Fruit fly (Drosophila melanogaster) whole organism, prepupa: Measurements from ENCODE around the gene Trx2.
A peak's percentile ranks its signal among the peaks of the same experiment; 100 is the strongest.

Source experiments
- Blimp-1 ChIP-seq: fragments of 200-800 bp; sonication (Bioruptor generic); optimal IDR thresholded peaks from 3 replicates; lab custom pipeline; 2017; ENCODE audit warnings: missing biosample characterization, missing genetic modification characterization, mild to moderate bottlenecking, moderate library complexity, missing genetic modification reagents
- CG10631 ChIP-seq: fragments of 200-800 bp; sonication (Bioruptor generic); optimal IDR thresholded peaks from 2 replicates; lab custom pipeline; 2016; ENCODE audit warnings: missing biosample characterization, missing genetic modification characterization
- CG11902 ChIP-seq: fragments of 200-800 bp; sonication (Bioruptor generic); optimal IDR thresholded peaks from 3 replicates; lab custom pipeline; 2016; ENCODE audit warnings: missing biosample characterization, missing genetic modification characterization
- CG1621 ChIP-seq: fragments of 200-800 bp; sonication (Bioruptor generic); optimal IDR thresholded peaks from 3 replicates; lab custom pipeline; 2018; ENCODE audit warnings: missing biosample characterization, mild to moderate bottlenecking, missing genetic modification characterization
- CG16779 ChIP-seq: fragments of 200-800 bp; sonication (Bioruptor generic); optimal IDR thresholded peaks from 3 replicates; lab custom pipeline; 2017; ENCODE audit warnings: missing biosample characterization, mild to moderate bottlenecking, missing genetic modification characterization
- CG31627 ChIP-seq: fragments of 200-800 bp; sonication (Bioruptor generic); optimal IDR thresholded peaks from 3 replicates; lab custom pipeline; 2016; ENCODE audit warnings: missing biosample characterization, missing genetic modification characterization
- CG3919 ChIP-seq: fragments of 200-800 bp; sonication (Bioruptor generic); optimal IDR thresholded peaks from 3 replicates; lab custom pipeline; 2016; ENCODE audit warnings: missing biosample characterization, missing genetic modification characterization
- CG6792 ChIP-seq: fragments of 200-800 bp; sonication (Bioruptor generic); optimal IDR thresholded peaks from 3 replicates; lab custom pipeline; 2016; ENCODE audit warnings: missing biosample characterization, missing genetic modification characterization
- CG6808 ChIP-seq: fragments of 200-800 bp; sonication (Bioruptor generic); optimal IDR thresholded peaks from 3 replicates; lab custom pipeline; 2017; ENCODE audit warnings: missing biosample characterization, missing genetic modification characterization, mild to moderate bottlenecking, moderate library complexity, missing genetic modification reagents
- CG7368 ChIP-seq: fragments of 200-800 bp; sonication (Bioruptor generic); optimal IDR thresholded peaks from 3 replicates; lab custom pipeline; 2016; ENCODE audit warnings: missing biosample characterization, missing genetic modification characterization
- CG8119 ChIP-seq: fragments of 200-800 bp; sonication (Bioruptor generic); IDR thresholded peaks from 3 replicates; pipeline ENCODE4 v1.3.6; 2022; ENCODE audit warnings: missing biosample characterization, missing genetic modification characterization
- CG8632 ChIP-seq: fragments of 200-800 bp; sonication (Bioruptor generic); optimal IDR thresholded peaks from 3 replicates; lab custom pipeline; 2016; ENCODE audit warnings: missing biosample characterization, missing genetic modification characterization
- CG9139 ChIP-seq: fragments of 200-800 bp; sonication (Bioruptor generic); optimal IDR thresholded peaks from 3 replicates; lab custom pipeline; 2017; ENCODE audit warnings: missing biosample characterization, mild to moderate bottlenecking, missing genetic modification characterization
- Eip78C ChIP-seq: fragments of 200-800 bp; sonication (Bioruptor generic); peaks from one replicate; lab custom pipeline; 2016; ENCODE audit warnings: missing biosample characterization, missing genetic modification characterization
- Ets21C ChIP-seq: fragments of 200-800 bp; sonication (Bioruptor generic); optimal IDR thresholded peaks from 3 replicates; lab custom pipeline; 2016; ENCODE audit warnings: missing biosample characterization, missing genetic modification characterization
- Ets96B ChIP-seq: fragments of 200-800 bp; optimal IDR thresholded peaks from 2 replicates; lab custom pipeline; 2019; ENCODE audit warnings: missing biosample characterization, mild to moderate bottlenecking, missing genetic modification characterization, moderate library complexity
- Met ChIP-seq: fragments of 200-800 bp; sonication (Bioruptor generic); optimal IDR thresholded peaks from 3 replicates; lab custom pipeline; 2016; ENCODE audit warnings: missing biosample characterization, missing genetic modification characterization
- OdsH ChIP-seq: fragments of 200-800 bp; sonication (Bioruptor generic); optimal IDR thresholded peaks from 3 replicates; lab custom pipeline; 2016; ENCODE audit warnings: missing biosample characterization, missing genetic modification characterization
- Sox102F ChIP-seq: fragments of 200-800 bp; sonication (Bioruptor generic); optimal IDR thresholded peaks from 2 replicates; lab custom pipeline; 2016; ENCODE audit warnings: missing biosample characterization, mild to moderate bottlenecking, missing genetic modification characterization
- Sox14 ChIP-seq: fragments of 200-800 bp; sonication (Bioruptor generic); optimal IDR thresholded peaks from 3 replicates; lab custom pipeline; 2016; ENCODE audit warnings: missing biosample characterization, missing genetic modification characterization
- achi ChIP-seq: fragments of 200-800 bp; sonication (Bioruptor generic); optimal IDR thresholded peaks from 3 replicates; lab custom pipeline; 2016; ENCODE audit warnings: missing biosample characterization, missing genetic modification characterization
- acj6 ChIP-seq: fragments of 200-800 bp; sonication (Bioruptor generic); optimal IDR thresholded peaks from 3 replicates; lab custom pipeline; 2016; ENCODE audit warnings: missing biosample characterization, missing genetic modification characterization
- cyc ChIP-seq: fragments of 200-800 bp; sonication (Bioruptor generic); optimal IDR thresholded peaks from 3 replicates; lab custom pipeline; 2016; ENCODE audit warnings: missing biosample characterization, missing genetic modification characterization
- dsx ChIP-seq: fragments of 200-800 bp; optimal IDR thresholded peaks from 3 replicates; lab custom pipeline; 2019; ENCODE audit warnings: missing biosample characterization, mild to moderate bottlenecking, missing genetic modification characterization, moderate library complexity; ENCODE audit not compliant: poor library complexity, severe bottlenecking
- fd59A ChIP-seq: fragments of 200-800 bp; sonication (Bioruptor generic); optimal IDR thresholded peaks from 2 replicates; lab custom pipeline; 2017; ENCODE audit warnings: missing biosample characterization, mild to moderate bottlenecking, missing genetic modification characterization, missing genetic modification reagents
- fd85E ChIP-seq: fragments of 200-800 bp; sonication (Bioruptor generic); optimal IDR thresholded peaks from 3 replicates; lab custom pipeline; 2016; ENCODE audit warnings: missing biosample characterization, missing genetic modification characterization
- fkh ChIP-seq: fragments of 200-800 bp; sonication (Bioruptor generic); optimal IDR thresholded peaks from 3 replicates; lab custom pipeline; 2017; ENCODE audit warnings: missing biosample characterization, mild to moderate bottlenecking, missing genetic modification characterization, moderate library complexity
- lz ChIP-seq: fragments of 200-800 bp; sonication (Bioruptor generic); optimal IDR thresholded peaks from 3 replicates; lab custom pipeline; 2016; ENCODE audit warnings: missing biosample characterization, missing genetic modification characterization
- net ChIP-seq: fragments of 200-800 bp; sonication (Bioruptor generic); optimal IDR thresholded peaks from 3 replicates; lab custom pipeline; 2016; ENCODE audit warnings: missing biosample characterization, missing genetic modification characterization
- pdm3 ChIP-seq: fragments of 200-800 bp; sonication (Bioruptor generic); optimal IDR thresholded peaks from 3 replicates; lab custom pipeline; 2016; ENCODE audit warnings: missing biosample characterization, missing genetic modification characterization
- spab ChIP-seq: fragments of 200-800 bp; sonication (Bioruptor generic); optimal IDR thresholded peaks from 2 replicates; lab custom pipeline; 2017; ENCODE audit warnings: missing biosample characterization, mild to moderate bottlenecking, missing genetic modification characterization, missing genetic modification reagents
- svp ChIP-seq: fragments of 200-800 bp; sonication (Bioruptor generic); peaks from one replicate; lab custom pipeline; 2016; ENCODE audit warnings: missing biosample characterization, missing genetic modification characterization
- topi ChIP-seq: fragments of 200-800 bp; sonication (Bioruptor generic); optimal IDR thresholded peaks from 3 replicates; lab custom pipeline; 2016; ENCODE audit warnings: missing biosample characterization, missing genetic modification characterization
- vri ChIP-seq: fragments of 200-800 bp; sonication (Bioruptor generic); optimal IDR thresholded peaks from 3 replicates; lab custom pipeline; 2016; ENCODE audit warnings: missing biosample characterization, mild to moderate bottlenecking, missing genetic modification characterization

Trx2 gene

dm6 chr2L:9576269-9576933 is 36.6 kb upstream of the Trx2 start, which contains the start of gene Mtpalpha (continued):
- TF ChIP-seq svp (GFP tag; lab: Kevin White, UChicago): peak; percentile 79
- TF ChIP-seq Sox102F (GFP tag; lab: Kevin White, UChicago): peak; percentile 78
- TF ChIP-seq vri (GFP tag; lab: Kevin White, UChicago): no peak
- no peak for TF ChIP-seq acj6 (GFP tag; lab: Kevin White, UChicago)
- TF ChIP-seq CG8119 (GFP tag; lab: Robert Waterston, UW): peak; percentile 92
- peak; percentile 67 for TF ChIP-seq achi
- TF ChIP-seq Met (GFP tag; lab: Kevin White, UChicago): peak; percentile 57
- no peak for TF ChIP-seq fkh (GFP tag; lab: Kevin White, UChicago)
- TF ChIP-seq cyc: peak; percentile 48
- TF ChIP-seq CG16779 (tag; lab: Kevin White, UChicago): peak; percentile 99
- TF ChIP-seq Eip78C (GFP tag; lab: Kevin White, UChicago): peak; percentile 94
- TF ChIP-seq topi (GFP tag; lab: Kevin White, UChicago): peak; percentile 72
- peak; percentile 67 for TF ChIP-seq dsx (GFP tag; lab: Kevin White, UChicago)

- no peak for TF ChIP-seq OdsH
- TF ChIP-seq fd59A: no peak
- TF ChIP-seq CG7368 (GFP tag; lab: Kevin White, UChicago): no peak
- TF ChIP-seq lz (GFP tag; lab: Kevin White, UChicago): no peak
- no peak for TF ChIP-seq CG8632
- no peak for TF ChIP-seq pdm3 (GFP tag; lab: Kevin White, UChicago)
- no peak for TF ChIP-seq Eip78C (GFP tag; lab: Kevin White, UChicago)
- no peak for TF ChIP-seq net
- TF ChIP-seq CG3919 (GFP tag; lab: Kevin White, UChicago): no peak
- TF ChIP-seq spab: no peak
- no peak for TF ChIP-seq Met (GFP tag; lab: Kevin White, UChicago)
- TF ChIP-seq CG9139 (GFP tag; lab: Kevin White, UChicago): no peak
- TF ChIP-seq fd85E (GFP tag; lab: Kevin White, UChicago): no peak
- TF ChIP-seq Blimp-1 (GFP tag; lab: Kevin White, UChicago): no peak
- TF ChIP-seq CG6792: no peak
- TF ChIP-seq Ets96B (tag; lab: Kevin White, UChicago): no peak
- TF ChIP-seq CG11902 (GFP tag; lab: Kevin White, UChicago): no peak
- TF ChIP-seq cyc: no peak
Observed at dm6 chr2L:9579538-9579937, 33.4 kb upstream of the Trx2 start, which contains the start of gene CG31709. Gene CG31709, minus strand, starts transcription at chr2L:9579638.

DNA sequence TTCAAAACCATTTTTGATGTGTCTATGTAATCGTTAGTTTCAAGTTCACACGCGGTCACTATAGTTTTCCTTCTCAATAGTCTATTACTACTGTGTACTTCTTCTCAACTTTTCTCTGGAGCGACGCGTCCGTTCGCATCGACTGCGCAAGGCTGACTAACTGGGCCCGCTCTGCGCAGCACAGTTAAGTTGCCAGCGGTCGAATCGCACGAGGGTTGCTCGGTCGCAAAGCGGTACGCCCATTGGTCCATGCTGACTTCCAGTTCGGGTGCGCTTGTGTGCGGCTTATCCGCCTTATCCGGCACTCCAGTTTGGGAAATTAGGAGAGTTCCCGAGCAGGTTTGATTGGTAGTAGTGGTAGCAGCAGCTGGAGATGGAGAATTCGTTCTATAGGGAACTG is 31.4 kb upstream of the Trx2 start, which contains the start of gene gcm:
Gene gcm, minus strand, starts transcription at position 164 of the 400 bp plus-strand sequence.
- no peak for TF ChIP-seq Sox14 (GFP tag; lab: Kevin White, UChicago)
- no peak for TF ChIP-seq CG1621
- no peak for TF ChIP-seq achi
- no peak for TF ChIP-seq Blimp-1 (GFP tag; lab: Kevin White, UChicago)
- TF ChIP-seq Ets21C: no peak
- TF ChIP-seq CG31627 (GFP tag; lab: Kevin White, UChicago): no peak
- TF ChIP-seq CG10631: no peak
- TF ChIP-seq CG6808 (GFP tag; lab: Kevin White, UChicago): no peak
- TF ChIP-seq CG11902 (GFP tag; lab: Kevin White, UChicago): no peak

dm6 chr2L:9584098-9584703 is 28.8 kb upstream of the Trx2 start:
- no peak for TF ChIP-seq topi (GFP tag; lab: Kevin White, UChicago)
- no peak for TF ChIP-seq CG10631
- TF ChIP-seq, all 60 proteins: peak for 0
